Fruit fly (Drosophila melanogaster) whole organism, pupa: Measurements from ENCODE around the gene alpha-Man-IIa.

Source experiments
- CG10348 ChIP-seq: fragments of 200-800 bp; sonication (Bioruptor generic); IDR thresholded peaks from 2 replicates; pipeline ENCODE4 v1.3.6; 2022; ENCODE audit warnings: missing biosample characterization, missing genetic modification characterization
- CG12605 ChIP-seq: fragments of 200-800 bp; sonication (Bioruptor generic); IDR thresholded peaks from 2 replicates; pipeline ENCODE4 v1.3.6; 2022; ENCODE audit warnings: missing biosample characterization, missing genetic modification characterization
- CG13204 ChIP-seq: fragments of 200-800 bp; sonication (Bioruptor generic); optimal IDR thresholded peaks from 2 replicates; lab custom pipeline; 2018; ENCODE audit warnings: missing biosample characterization, mild to moderate bottlenecking, missing genetic modification characterization, moderate library complexity
- CG14655 ChIP-seq: fragments of 200-800 bp; sonication (Bioruptor generic); optimal IDR thresholded peaks from 3 replicates; lab custom pipeline; 2017; ENCODE audit warnings: mild to moderate bottlenecking, missing biosample characterization, missing genetic modification reagents, missing genetic modification characterization
- CG15710 ChIP-seq: fragments of 200-800 bp; sonication (Bioruptor generic); optimal IDR thresholded peaks from 2 replicates; lab custom pipeline; 2018; ENCODE audit warnings: missing biosample characterization, mild to moderate bottlenecking, missing genetic modification characterization, moderate library complexity
- CG17806 ChIP-seq: fragments of 200-800 bp; sonication (Bioruptor generic); optimal IDR thresholded peaks from 2 replicates; lab custom pipeline; 2018; ENCODE audit warnings: missing biosample characterization, mild to moderate bottlenecking, missing genetic modification characterization, moderate library complexity
- CG32121 ChIP-seq: fragments of 200-800 bp; sonication (Bioruptor generic); IDR thresholded peaks from 2 replicates; pipeline ENCODE4 v1.3.6; 2022; ENCODE audit warnings: missing biosample characterization, missing genetic modification characterization
- CG34367 ChIP-seq: fragments of 200-800 bp; sonication (Bioruptor generic); optimal IDR thresholded peaks from 2 replicates; lab custom pipeline; 2018; ENCODE audit warnings: missing biosample characterization, mild to moderate bottlenecking, missing genetic modification characterization
- CG4496 ChIP-seq: fragments of 200-800 bp; sonication (Bioruptor generic); IDR thresholded peaks from 3 replicates; pipeline ENCODE4 v1.3.6; 2022; ENCODE audit warnings: missing biosample characterization, missing genetic modification characterization
- CG8159 ChIP-seq: fragments of 200-800 bp; sonication (Bioruptor generic); optimal IDR thresholded peaks from 3 replicates; lab custom pipeline; 2018; ENCODE audit warnings: missing biosample characterization, mild to moderate bottlenecking, missing genetic modification characterization, moderate library complexity
- CG8301 ChIP-seq: fragments of 200-800 bp; sonication (Bioruptor generic); optimal IDR thresholded peaks from 2 replicates; lab custom pipeline; 2018; ENCODE audit warnings: missing biosample characterization, mild to moderate bottlenecking, missing genetic modification characterization
- CG9948 ChIP-seq: fragments of 200-800 bp; sonication (Bioruptor generic); optimal IDR thresholded peaks from 2 replicates; lab custom pipeline; 2018; ENCODE audit warnings: missing biosample characterization, mild to moderate bottlenecking, missing genetic modification characterization, moderate library complexity
- D1 ChIP-seq: fragments of 200-800 bp; sonication (Bioruptor generic); optimal IDR thresholded peaks from 2 replicates; lab custom pipeline; 2018; ENCODE audit warnings: missing biosample characterization, mild to moderate bottlenecking, missing genetic modification characterization, moderate library complexity
- EcR ChIP-seq: fragments of 200-800 bp; sonication (Bioruptor generic); optimal IDR thresholded peaks from 3 replicates; lab custom pipeline; 2019; ENCODE audit warnings: missing biosample characterization, missing genetic modification characterization, mild to moderate bottlenecking, moderate library complexity, missing genetic modification reagents
- Ets98B ChIP-seq: fragments of 200-800 bp; sonication (Bioruptor generic); IDR thresholded peaks from 2 replicates; pipeline ENCODE4 v1.3.6; 2022; ENCODE audit warnings: missing biosample characterization, missing genetic modification characterization
- Pif1A ChIP-seq: fragments of 200-800 bp; sonication (Bioruptor generic); optimal IDR thresholded peaks from 3 replicates; lab custom pipeline; 2016; ENCODE audit warnings: missing biosample characterization, missing genetic modification characterization
- Pif1B ChIP-seq: fragments of 200-800 bp; sonication (Bioruptor generic); optimal IDR thresholded peaks from 3 replicates; lab custom pipeline; 2016; ENCODE audit warnings: missing biosample characterization, missing genetic modification characterization
- Snoo ChIP-seq: fragments of 200-800 bp; sonication (Bioruptor generic); optimal IDR thresholded peaks from 3 replicates; lab custom pipeline; 2017; ENCODE audit warnings: missing biosample characterization, mild to moderate bottlenecking, missing genetic modification characterization, inconsistent platforms
- fd96Ca ChIP-seq: fragments of 200-800 bp; sonication (Bioruptor generic); IDR thresholded peaks from 3 replicates; pipeline ENCODE4 v1.3.6; 2022; ENCODE audit warnings: missing biosample characterization, missing genetic modification characterization
- gl ChIP-seq: fragments of 200-800 bp; sonication (Bioruptor generic); optimal IDR thresholded peaks from 2 replicates; lab custom pipeline; 2018; ENCODE audit warnings: missing biosample characterization, mild to moderate bottlenecking, missing genetic modification characterization
- rn ChIP-seq: fragments of 200-800 bp; sonication (Bioruptor generic); IDR thresholded peaks from 2 replicates; pipeline ENCODE4 v1.3.6; 2022; ENCODE audit warnings: missing biosample characterization, missing genetic modification characterization

Gene alpha-Man-IIa

dm6 chr3R:9395998-9396397, 16.4 kb upstream of the alpha-Man-IIa start:
- TF ChIP-seq CG12605 (no peak), EcR (GFP tag; lab: Kevin White, UChicago) (no peak), Pif1A (GFP tag; lab: Kevin White, UChicago) (no peak), fd96Ca (GFP tag; lab: Robert Waterston, UW) (no peak)

- TF ChIP-seq D1 (tag; lab: Kevin White, UChicago) (no peak), rn (GFP tag; lab: Robert Waterston, UW) (no peak), Pif1B (GFP tag; lab: Kevin White, UChicago) (no peak), Ets98B (no peak), CG17806 (tag; lab: Kevin White, UChicago) (no peak), CG10348 (GFP tag; lab: Robert Waterston, UW) (no peak), CG8301 (tag; lab: Kevin White, UChicago) (no peak), CG12605 (no peak), CG13204 (no peak), CG32121 (GFP tag; lab: Robert Waterston, UW) (no peak), EcR (GFP tag; lab: Kevin White, UChicago) (no peak), Snoo (tag; lab: Kevin White, UChicago) (no peak), CG14655 (no peak), CG8159 (tag; lab: Kevin White, UChicago) (no peak), CG34367 (no peak), CG9948 (tag; lab: Kevin White, UChicago) (no peak), Pif1A (GFP tag; lab: Kevin White, UChicago) (no peak)
Measured at dm6 chr3R:9397890-9398289, 14.5 kb upstream of the alpha-Man-IIa start, which contains the start of gene Or85f. TSS of gene Or85f (plus strand) at chr3R:9398190.

dm6 chr3R:9399074-9399473, 13.3 kb upstream of the alpha-Man-IIa start:
- TF ChIP-seq Pif1B (GFP tag; lab: Kevin White, UChicago) (no peak), Pif1A (GFP tag; lab: Kevin White, UChicago) (no peak), CG4496 (GFP tag; lab: Robert Waterston, UW) (no peak), gl (tag; lab: Kevin White, UChicago) (no peak)

- TF ChIP-seq CG17806 (tag; lab: Kevin White, UChicago) (peak; percentile 71), Pif1B (GFP tag; lab: Kevin White, UChicago) (peak; percentile 24), CG34367 (peak; percentile 54), fd96Ca (GFP tag; lab: Robert Waterston, UW) (no peak), rn (GFP tag; lab: Robert Waterston, UW) (no peak), Snoo (tag; lab: Kevin White, UChicago) (peak; percentile 66), CG8301 (tag; lab: Kevin White, UChicago) (peak; percentile 51), gl (tag; lab: Kevin White, UChicago) (peak; percentile 10), Pif1A (GFP tag; lab: Kevin White, UChicago) (peak; percentile 69), EcR (GFP tag; lab: Kevin White, UChicago) (no peak), CG13204 (no peak), CG15710 (tag; lab: Kevin White, UChicago) (peak; percentile 63), CG14655 (peak; percentile 56), CG10348 (GFP tag; lab: Robert Waterston, UW) (no peak), CG4496 (GFP tag; lab: Robert Waterston, UW) (peak; percentile 80), D1 (tag; lab: Kevin White, UChicago) (no peak), Ets98B (peak; percentile 79), CG8159 (tag; lab: Kevin White, UChicago) (peak; percentile 71), CG12605 (peak; percentile 55), CG32121 (GFP tag; lab: Robert Waterston, UW) (peak; percentile 77), CG9948 (tag; lab: Kevin White, UChicago) (peak; percentile 58)
Measured at dm6 chr3R:9399951-9400392, 12.4 kb upstream of the alpha-Man-IIa start, which contains the start of gene CG34117. TSS of gene CG34117 (minus strand) at chr3R:9400053.

- TF ChIP-seq CG10348 (GFP tag; lab: Robert Waterston, UW), result peak; percentile 41; the same call in 1 of the 2 replicates
- peak; percentile 77; the same call in 2 of the 3 replicates for TF ChIP-seq fd96Ca (GFP tag; lab: Robert Waterston, UW)
- peak; percentile 81 for TF ChIP-seq CG9948 (tag; lab: Kevin White, UChicago)
- no peak for TF ChIP-seq D1 (tag; lab: Kevin White, UChicago)
- TF ChIP-seq gl (tag; lab: Kevin White, UChicago), result peak; percentile 75
- TF ChIP-seq CG14655, result no peak
- TF ChIP-seq CG8159 (tag; lab: Kevin White, UChicago), result peak; percentile 90
- TF ChIP-seq CG32121 (GFP tag; lab: Robert Waterston, UW), result peak; percentile 95
- TF ChIP-seq CG4496 (GFP tag; lab: Robert Waterston, UW), result peak; percentile 95
- TF ChIP-seq Pif1A (GFP tag; lab: Kevin White, UChicago), result no peak
- TF ChIP-seq EcR (GFP tag; lab: Kevin White, UChicago), result peak; percentile 32
- peak; percentile 90 for TF ChIP-seq CG15710 (tag; lab: Kevin White, UChicago)
- TF ChIP-seq CG8301 (tag; lab: Kevin White, UChicago), result no peak
- peak; percentile 81 for TF ChIP-seq CG34367
- TF ChIP-seq CG13204, result no peak
- peak; percentile 84 for TF ChIP-seq CG17806 (tag; lab: Kevin White, UChicago)
- TF ChIP-seq Pif1B (GFP tag; lab: Kevin White, UChicago), result no peak
- peak; percentile 86 for TF ChIP-seq rn (GFP tag; lab: Robert Waterston, UW)
- TF ChIP-seq CG12605, result peak; percentile 89
- TF ChIP-seq Snoo (tag; lab: Kevin White, UChicago), result peak; percentile 91
- peak; percentile 93 for TF ChIP-seq Ets98B
Measured at dm6 chr3R:9401127-9401603, 11.2 kb upstream of the alpha-Man-IIa start, which contains the start of the genes RpL34b and CG8132. TSS of gene RpL34b (minus strand) at chr3R:9401226. TSS of gene CG8132 (plus strand) at chr3R:9401495.
